Worm (Caenorhabditis elegans) whole organism, L1 larva: ENCODE data around the gene F28H7.8.

Experiments
- aha-1 ChIP-seq: fragments of 150-350 bp; optimal IDR thresholded peaks from 2 replicates; lab custom pipeline; 2014; ENCODE audit warnings: missing biosample characterization, missing genetic modification characterization
- ceh-82 ChIP-seq, 3 experiments: fragments of 150-350 bp in 1 of 3; sonication (generic microtip) in 2 of 3; optimal IDR thresholded peaks; 2 replicates each; lab custom pipeline; 2014 to 2017; ENCODE audit warnings: missing biosample characterization in 3 of 3, missing genetic modification characterization in 3 of 3
- lsy-2 ChIP-seq, 2 experiments: fragments of 150-350 bp; optimal IDR thresholded peaks; 2 replicates each; lab custom pipeline; 2014; ENCODE audit warnings: missing biosample characterization in 2 of 2, missing genetic modification characterization in 2 of 2

DNA sequence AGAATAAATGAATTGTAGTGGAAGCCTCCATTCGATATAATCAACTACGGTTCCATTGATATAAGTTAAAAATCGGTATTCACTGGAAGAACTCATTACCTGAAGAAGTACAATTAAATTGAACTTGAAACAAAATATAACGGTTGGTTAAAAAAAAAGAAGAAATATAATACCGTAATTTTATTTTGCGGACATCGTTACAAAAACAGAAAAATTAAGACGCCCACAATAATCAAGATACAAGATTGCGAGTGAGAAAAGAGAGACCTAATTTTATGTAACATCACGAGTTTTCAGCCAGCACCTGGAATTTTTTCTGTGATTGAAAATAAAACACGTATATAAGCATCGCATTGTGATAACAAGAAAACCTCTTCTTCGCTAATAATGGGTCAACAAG, 3.9 kb downstream of the F28H7.8 start, which contains the start of gene sre-6:
- no peak for TF ChIP-seq lsy-2 (tag; optimal IDR thresholded peaks at IDR 0.05; lab: Kevin White, UChicago)
- TF ChIP-seq aha-1 = no peak
- TF ChIP-seq ceh-82 (tag; optimal IDR thresholded peaks at IDR 0.05; lab: Kevin White, UChicago) = no peak
